Fruit fly (Drosophila melanogaster): Measurements from ENCODE around the gene RpS5a.
A peak's percentile ranks its signal among the peaks of the same experiment; 100 is the strongest.

The RpS5a gene

DNA sequence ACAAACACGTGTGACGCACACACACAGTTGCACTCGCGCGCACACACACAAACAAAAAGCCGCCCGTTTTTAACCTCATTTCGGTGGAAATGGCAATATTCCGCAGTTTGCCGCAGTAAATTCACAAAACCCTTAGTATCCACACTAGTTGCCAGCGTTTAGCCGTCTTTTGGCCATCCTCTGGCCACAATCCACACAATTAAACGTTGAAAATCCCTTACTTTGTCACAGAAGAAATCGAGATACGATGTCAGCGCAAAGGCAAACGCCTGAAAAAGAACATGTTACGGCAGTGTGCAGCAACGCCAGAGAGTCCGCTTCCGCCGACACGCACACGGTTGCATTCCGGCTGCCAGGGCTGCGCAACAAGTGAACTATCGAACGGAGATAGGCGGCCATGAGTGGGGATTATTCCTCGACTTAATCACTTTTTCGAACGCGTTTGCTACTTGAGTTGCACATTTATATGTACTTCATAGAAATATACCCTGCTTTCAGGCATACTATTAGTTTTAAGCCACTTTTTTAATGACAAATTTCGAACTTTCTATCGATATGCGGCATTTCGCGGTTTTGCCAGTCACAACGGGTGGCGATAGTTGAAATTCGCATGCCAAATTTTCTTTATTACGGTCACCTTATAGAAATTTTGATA, at the start of gene RpS5a (continued):
- TF ChIP-seq cyc (GFP tag; optimal IDR thresholded peaks at IDR 0.05) (peak; percentile 85), Sox102F (GFP tag; optimal IDR thresholded peaks at IDR 0.05) (peak; percentile 67), achi (GFP tag; optimal IDR thresholded peaks at IDR 0.05) (peak; percentile 70), CG10631 (GFP tag; optimal IDR thresholded peaks at IDR 0.05) (peak; percentile 56), ss (GFP tag; optimal IDR thresholded peaks at IDR 0.05) (peak; percentile 61 to 85), Eip75B (GFP tag; optimal IDR thresholded peaks at IDR 0.05) (peak; percentile 55), CG6808 (GFP tag; optimal IDR thresholded peaks at IDR 0.05) (peak; percentile 76), dsx (GFP tag; optimal IDR thresholded peaks at IDR 0.05; ENCODE audit: poor library complexity, severe bottlenecking) (peak; percentile 33), Met (GFP tag; optimal IDR thresholded peaks at IDR 0.05) (peak; percentile 79)

DNA sequence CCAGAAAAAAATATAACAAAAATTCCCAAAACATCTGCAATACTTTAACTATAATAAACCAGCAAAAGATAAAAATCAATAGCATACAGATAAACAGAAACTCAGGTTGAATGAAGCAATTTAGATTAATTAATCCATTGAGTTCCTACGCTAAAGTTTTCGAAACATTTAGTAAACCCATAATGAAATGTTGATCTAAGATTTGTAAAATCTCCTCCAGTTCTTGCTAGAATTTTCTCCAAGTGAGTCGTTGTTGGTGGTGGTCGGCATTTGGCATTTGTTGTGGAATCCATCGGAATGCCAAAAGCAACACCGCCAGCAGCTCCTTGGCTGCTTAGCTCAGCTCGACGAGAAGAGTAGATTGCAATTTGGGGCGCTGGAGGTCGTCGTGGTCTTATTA, 40.1 kb upstream of the RpS5a start:
- TF ChIP-seq svp (GFP tag) (peak; percentile 63), lz (GFP tag; optimal IDR thresholded peaks at IDR 0.05) (no peak)

DNA sequence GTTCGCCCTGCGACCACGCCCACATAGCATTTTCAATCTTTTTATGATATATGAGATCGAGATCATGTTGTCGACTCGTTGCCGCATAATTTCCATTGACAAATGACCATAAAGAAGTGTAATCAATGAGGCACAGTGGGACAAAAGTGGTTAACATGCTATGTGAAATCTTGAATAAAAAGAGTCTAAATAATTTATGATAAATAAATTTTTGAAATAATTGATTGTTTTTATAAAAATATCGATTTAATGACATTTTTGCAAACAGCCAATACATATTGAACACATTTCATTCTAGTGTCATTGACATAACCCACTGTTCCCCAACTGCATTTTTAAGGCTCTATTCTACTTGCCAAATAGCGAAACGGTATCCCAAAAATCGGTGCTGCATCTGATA, 39.4 kb upstream of the RpS5a start:
- TF ChIP-seq CG10631 (GFP tag; optimal IDR thresholded peaks at IDR 0.05) (no peak), acj6 (GFP tag; optimal IDR thresholded peaks at IDR 0.05) (peak; percentile 53), CG6808 (GFP tag; optimal IDR thresholded peaks at IDR 0.05) (no peak), CG9139 (GFP tag; optimal IDR thresholded peaks at IDR 0.05) (no peak), Ets21C (GFP tag; optimal IDR thresholded peaks at IDR 0.05) (no peak), eg (GFP tag; IDR thresholded peaks at IDR 0.05) (peak; percentile 77), pdm3 (GFP tag; optimal IDR thresholded peaks at IDR 0.05) (peak; percentile 35), Eip75B (GFP tag; optimal IDR thresholded peaks at IDR 0.05) (no peak), Sox14 (GFP tag; optimal IDR thresholded peaks at IDR 0.05) (peak; percentile 19), Gug (GFP tag; IDR thresholded peaks at IDR 0.05) (0 out of 2 replicates have a peak, but pooled peaks have one; percentile 12), ss (GFP tag; optimal IDR thresholded peaks at IDR 0.05) (no peak), CG6276 (GFP tag; optimal IDR thresholded peaks at IDR 0.05) (peak; percentile 30), CG15336 (GFP tag; IDR thresholded peaks at IDR 0.05) (peak; percentile 63), Blimp-1 (GFP tag; optimal IDR thresholded peaks at IDR 0.05) (no peak), Hr39 (GFP tag; optimal IDR thresholded peaks at IDR 0.05) (no peak), CG1621 (tag; optimal IDR thresholded peaks at IDR 0.05) (no peak), dsx (GFP tag; optimal IDR thresholded peaks at IDR 0.05; ENCODE audit: poor library complexity, severe bottlenecking) (no peak), Sox15 (GFP tag; optimal IDR thresholded peaks at IDR 0.05) (peak; percentile 32), CG3919 (GFP tag; optimal IDR thresholded peaks at IDR 0.05) (peak; percentile 46), CG6792 (GFP tag; optimal IDR thresholded peaks at IDR 0.05) (peak; percentile 41), cyc (GFP tag; optimal IDR thresholded peaks at IDR 0.05) (no peak), CG8632 (GFP tag; optimal IDR thresholded peaks at IDR 0.05) (peak; percentile 52), CG6854 (GFP tag; optimal IDR thresholded peaks at IDR 0.05) (no peak), vri (GFP tag; optimal IDR thresholded peaks at IDR 0.05) (no peak), fkh (GFP tag; optimal IDR thresholded peaks at IDR 0.05) (no peak), CG7368 (GFP tag; optimal IDR thresholded peaks at IDR 0.05) (peak; percentile 8), lz (GFP tag; optimal IDR thresholded peaks at IDR 0.05) (peak; percentile 2), Met (GFP tag; optimal IDR thresholded peaks at IDR 0.05) (peak; percentile 54), Hr4 (GFP tag; optimal IDR thresholded peaks at IDR 0.05) (no peak), CG8119 (GFP tag; IDR thresholded peaks at IDR 0.05) (peak; percentile 66), dac (GFP tag; optimal IDR thresholded peaks at IDR 0.05) (no peak), CG11902 (GFP tag; optimal IDR thresholded peaks at IDR 0.05) (peak; percentile 20), CG11294 (GFP tag; IDR thresholded peaks at IDR 0.05) (no peak), CG3032 (tag; optimal IDR thresholded peaks at IDR 0.05) (no peak), CG4318 (GFP tag; optimal IDR thresholded peaks at IDR 0.05) (peak; percentile 2), Hr38 (GFP tag; optimal IDR thresholded peaks at IDR 0.05) (no peak), salr (GFP tag; optimal IDR thresholded peaks at IDR 0.05) (peak in 1 of 2 experiments; percentile 35), CG10669 (GFP tag; optimal IDR thresholded peaks at IDR 0.05) (no peak), fd59A (GFP tag; optimal IDR thresholded peaks at IDR 0.05) (no peak), OdsH (GFP tag; optimal IDR thresholded peaks at IDR 0.05) (peak; percentile 62), topi (GFP tag; optimal IDR thresholded peaks at IDR 0.05) (peak; percentile 41), esn (GFP tag; optimal IDR thresholded peaks at IDR 0.05) (peak; percentile 53), CG8319 (GFP tag; optimal IDR thresholded peaks at IDR 0.05) (peak; percentile 42)

Data from whole organism, prepupa.